Worm (Caenorhabditis elegans) whole organism, L3 larva: ENCODE measurements around the gene sdz-38.

Experiments
- ZK546.5 ChIP-seq: sonication (generic microtip); optimal IDR thresholded peaks from 2 replicates; lab custom pipeline; 2017; ENCODE audit warnings: missing biosample characterization, missing genetic modification characterization
- ceh-82 ChIP-seq: fragments of 150-350 bp; optimal IDR thresholded peaks from 2 replicates; lab custom pipeline; 2014; ENCODE audit warnings: missing biosample characterization, missing genetic modification characterization
- daf-12 ChIP-seq: fragments of 150-350 bp; optimal IDR thresholded peaks from 2 replicates; lab custom pipeline; 2014; ENCODE audit warnings: missing biosample characterization, missing genetic modification reagents, missing genetic modification characterization
- egl-27 ChIP-seq: sonication (generic microtip); optimal IDR thresholded peaks from 4 replicates; lab custom pipeline; 2017; ENCODE audit warnings: missing biosample characterization, missing genetic modification reagents, missing genetic modification characterization
- fkh-10 ChIP-seq: sonication (generic microtip); optimal IDR thresholded peaks from 2 replicates; lab custom pipeline; 2017; ENCODE audit warnings: missing biosample characterization, missing genetic modification reagents, missing genetic modification characterization
- mdl-1 ChIP-seq: fragments of 150-350 bp; optimal IDR thresholded peaks from 2 replicates; lab custom pipeline; 2014; ENCODE audit warnings: missing biosample characterization, missing genetic modification characterization
- nhr-23 ChIP-seq: fragments of 150-350 bp; optimal IDR thresholded peaks from 2 replicates; lab custom pipeline; 2014; ENCODE audit warnings: missing biosample characterization, missing genetic modification reagents, missing genetic modification characterization
- nhr-76 ChIP-seq: fragments of 150-350 bp; sonication (generic microtip); optimal IDR thresholded peaks from 5 replicates; lab custom pipeline; 2014; ENCODE audit warnings: missing biosample characterization, missing genetic modification characterization
- unc-62 ChIP-seq: fragments of 150-350 bp; sonication (generic microtip); optimal IDR thresholded peaks from 4 replicates; lab custom pipeline; 2014; ENCODE audit warnings: missing biosample characterization, missing genetic modification reagents, missing genetic modification characterization

ce11 chrII:9974210-9974609, 7.5 kb downstream of the sdz-38 start:
- TF ChIP-seq nhr-23 (tag; lab: Kevin White, UChicago) (no peak), fkh-10 (GFP tag; lab: Kevin White, UChicago) (no peak), nhr-76 (no peak), daf-12 (tag; lab: Kevin White, UChicago) (no peak), ZK546.5 (tag; lab: Kevin White, UChicago) (no peak), ceh-82 (tag; lab: Kevin White, UChicago) (no peak), mdl-1 (tag; lab: Kevin White, UChicago) (no peak), unc-62 (GFP tag; lab: Kevin White, UChicago) (no peak), egl-27 (tag; lab: Kevin White, UChicago) (no peak)
